Fruit fly (Drosophila melanogaster) whole organism, prepupa: Measurements from ENCODE around the gene CG12116.

Source experiments
- Blimp-1 ChIP-seq: fragments of 200-800 bp; sonication (Bioruptor generic); optimal IDR thresholded peaks from 3 replicates; lab custom pipeline; 2017; ENCODE audit warnings: missing biosample characterization, missing genetic modification characterization, mild to moderate bottlenecking, moderate library complexity, missing genetic modification reagents
- CG10631 ChIP-seq: fragments of 200-800 bp; sonication (Bioruptor generic); optimal IDR thresholded peaks from 2 replicates; lab custom pipeline; 2016; ENCODE audit warnings: missing biosample characterization, missing genetic modification characterization
- CG10669 ChIP-seq: fragments of 200-800 bp; sonication (Bioruptor generic); optimal IDR thresholded peaks from 3 replicates; lab custom pipeline; 2018; ENCODE audit warnings: missing biosample characterization, mild to moderate bottlenecking, missing genetic modification characterization, moderate library complexity
- CG11762 ChIP-seq: fragments of 200-800 bp; sonication (Bioruptor generic); optimal IDR thresholded peaks from 3 replicates; lab custom pipeline; 2016; ENCODE audit warnings: missing biosample characterization, missing genetic modification characterization; ENCODE audit not compliant: insufficient read depth
- CG15336 ChIP-seq: fragments of 200-800 bp; sonication (Bioruptor generic); IDR thresholded peaks from 2 replicates; pipeline ENCODE4 v1.3.6; 2022; ENCODE audit warnings: missing biosample characterization, missing genetic modification characterization
- CG16779 ChIP-seq: fragments of 200-800 bp; sonication (Bioruptor generic); optimal IDR thresholded peaks from 3 replicates; lab custom pipeline; 2017; ENCODE audit warnings: missing biosample characterization, mild to moderate bottlenecking, missing genetic modification characterization
- CG32006 ChIP-seq: fragments of 200-800 bp; sonication (Bioruptor generic); optimal IDR thresholded peaks from 3 replicates; lab custom pipeline; 2017; ENCODE audit warnings: missing biosample characterization, mild to moderate bottlenecking, missing genetic modification characterization
- CG6163 ChIP-seq: fragments of 200-800 bp; sonication (Bioruptor generic); IDR thresholded peaks from 3 replicates; pipeline ENCODE4 v1.3.6; 2022; ENCODE audit warnings: missing biosample characterization, missing genetic modification characterization
- CG6276 ChIP-seq: fragments of 200-800 bp; sonication (Bioruptor generic); optimal IDR thresholded peaks from 2 replicates; lab custom pipeline; 2017; ENCODE audit warnings: missing biosample characterization, mild to moderate bottlenecking, missing genetic modification characterization
- CG6808 ChIP-seq: fragments of 200-800 bp; sonication (Bioruptor generic); optimal IDR thresholded peaks from 3 replicates; lab custom pipeline; 2017; ENCODE audit warnings: missing biosample characterization, missing genetic modification characterization, mild to moderate bottlenecking, moderate library complexity, missing genetic modification reagents
- CG8319 ChIP-seq: fragments of 200-800 bp; sonication (Bioruptor generic); optimal IDR thresholded peaks from 3 replicates; lab custom pipeline; 2016; ENCODE audit warnings: missing biosample characterization, missing genetic modification characterization
- Eip78C ChIP-seq: fragments of 200-800 bp; sonication (Bioruptor generic); peaks from one replicate; lab custom pipeline; 2016; ENCODE audit warnings: missing biosample characterization, missing genetic modification characterization
- Eip93F ChIP-seq: fragments of 200-800 bp; sonication (Bioruptor generic); optimal IDR thresholded peaks from 2 replicates; lab custom pipeline; 2016; ENCODE audit warnings: missing biosample characterization, mild to moderate bottlenecking, missing genetic modification characterization
- Hr38 ChIP-seq: sonication (Bioruptor generic); optimal IDR thresholded peaks from 2 replicates; lab custom pipeline; 2016; ENCODE audit warnings: missing biosample characterization, missing genetic modification characterization
- Hr39 ChIP-seq: fragments of 200-800 bp; sonication (Bioruptor generic); optimal IDR thresholded peaks from 2 replicates; lab custom pipeline; 2016; ENCODE audit warnings: missing biosample characterization, missing genetic modification characterization
- Hr4 ChIP-seq: fragments of 200-800 bp; sonication (Bioruptor generic); optimal IDR thresholded peaks from 3 replicates; lab custom pipeline; 2016; ENCODE audit warnings: missing biosample characterization, missing genetic modification characterization
- Met ChIP-seq: fragments of 200-800 bp; sonication (Bioruptor generic); optimal IDR thresholded peaks from 3 replicates; lab custom pipeline; 2016; ENCODE audit warnings: missing biosample characterization, missing genetic modification characterization
- OdsH ChIP-seq: fragments of 200-800 bp; sonication (Bioruptor generic); optimal IDR thresholded peaks from 3 replicates; lab custom pipeline; 2016; ENCODE audit warnings: missing biosample characterization, missing genetic modification characterization
- Sox102F ChIP-seq: fragments of 200-800 bp; sonication (Bioruptor generic); optimal IDR thresholded peaks from 2 replicates; lab custom pipeline; 2016; ENCODE audit warnings: missing biosample characterization, mild to moderate bottlenecking, missing genetic modification characterization
- Sox14 ChIP-seq: fragments of 200-800 bp; sonication (Bioruptor generic); optimal IDR thresholded peaks from 3 replicates; lab custom pipeline; 2016; ENCODE audit warnings: missing biosample characterization, missing genetic modification characterization
- dac ChIP-seq: fragments of 200-800 bp; sonication (Bioruptor generic); optimal IDR thresholded peaks from 2 replicates; lab custom pipeline; 2017; ENCODE audit warnings: missing biosample characterization, mild to moderate bottlenecking, missing genetic modification characterization
- dsx ChIP-seq: fragments of 200-800 bp; optimal IDR thresholded peaks from 3 replicates; lab custom pipeline; 2019; ENCODE audit warnings: missing biosample characterization, mild to moderate bottlenecking, missing genetic modification characterization, moderate library complexity; ENCODE audit not compliant: poor library complexity, severe bottlenecking
- eg ChIP-seq: fragments of 200-800 bp; sonication (Bioruptor generic); IDR thresholded peaks from 3 replicates; pipeline ENCODE4 v1.3.6; 2022; ENCODE audit warnings: missing biosample characterization, missing genetic modification characterization
- fd85E ChIP-seq: fragments of 200-800 bp; sonication (Bioruptor generic); optimal IDR thresholded peaks from 3 replicates; lab custom pipeline; 2016; ENCODE audit warnings: missing biosample characterization, missing genetic modification characterization
- pdm3 ChIP-seq: fragments of 200-800 bp; sonication (Bioruptor generic); optimal IDR thresholded peaks from 3 replicates; lab custom pipeline; 2016; ENCODE audit warnings: missing biosample characterization, missing genetic modification characterization
- salr ChIP-seq, 2 experiments: fragments of 200-800 bp; sonication (Bioruptor generic); optimal IDR thresholded peaks; 3 replicates each; lab custom pipeline; 2016 to 2018; ENCODE audit warnings: missing biosample characterization in 2 of 2, missing genetic modification characterization in 2 of 2, mild to moderate bottlenecking in 1 of 2
- spab ChIP-seq: fragments of 200-800 bp; sonication (Bioruptor generic); optimal IDR thresholded peaks from 2 replicates; lab custom pipeline; 2017; ENCODE audit warnings: missing biosample characterization, mild to moderate bottlenecking, missing genetic modification characterization, missing genetic modification reagents
- ss ChIP-seq, 2 experiments: fragments of 200-800 bp; sonication (Bioruptor generic); optimal IDR thresholded peaks; 2 replicates in 1 of 2; 3 replicates in 1 of 2; lab custom pipeline; 2017 to 2018; ENCODE audit warnings: mild to moderate bottlenecking in 2 of 2, missing biosample characterization in 2 of 2, missing genetic modification characterization in 2 of 2, moderate library complexity in 1 of 2
- svp ChIP-seq: fragments of 200-800 bp; sonication (Bioruptor generic); peaks from one replicate; lab custom pipeline; 2016; ENCODE audit warnings: missing biosample characterization, missing genetic modification characterization
- topi ChIP-seq: fragments of 200-800 bp; sonication (Bioruptor generic); optimal IDR thresholded peaks from 3 replicates; lab custom pipeline; 2016; ENCODE audit warnings: missing biosample characterization, missing genetic modification characterization

CG12116 gene

dm6 chrX:8517121-8518024 lies 48.6 kb upstream of the CG12116 start, which contains the start of gene Nrg (continued):
- TF ChIP-seq dac (GFP tag; lab: Kevin White, UChicago) (no peak), CG11762 (GFP tag; lab: Kevin White, UChicago) (no peak), OdsH (peak; percentile 10), CG8319 (no peak), Blimp-1 (GFP tag; lab: Kevin White, UChicago) (no peak), Sox102F (GFP tag; lab: Kevin White, UChicago) (no peak), Eip78C (GFP tag; lab: Kevin White, UChicago) (peak; percentile 78), pdm3 (GFP tag; lab: Kevin White, UChicago) (no peak), Hr39 (GFP tag; lab: Kevin White, UChicago) (no peak), salr (GFP tag; optimal IDR thresholded peaks at IDR 0.05; lab: Kevin White, UChicago) (no peak)

dm6 chrX:8512251-8512650 lies 43.4 kb upstream of the CG12116 start:
- no peak for TF ChIP-seq CG16779 (tag; lab: Kevin White, UChicago)
- no peak for TF ChIP-seq fd85E (GFP tag; lab: Kevin White, UChicago)
- no peak for TF ChIP-seq salr (GFP tag; optimal IDR thresholded peaks at IDR 0.05; lab: Kevin White, UChicago)
- TF ChIP-seq CG32006 (GFP tag; lab: Kevin White, UChicago) = no peak
- no peak for TF ChIP-seq CG15336 (GFP tag; lab: Robert Waterston, UW)
- TF ChIP-seq Eip93F = no peak
- no peak for TF ChIP-seq spab (GFP tag; lab: Kevin White, UChicago)
- TF ChIP-seq Hr38 = no peak
- no peak for TF ChIP-seq Hr39 (GFP tag; lab: Kevin White, UChicago)

dm6 chrX:8510731-8511130 lies 41.9 kb upstream of the CG12116 start:
- TF ChIP-seq ss (GFP tag; optimal IDR thresholded peaks at IDR 0.05; lab: Kevin White, UChicago) (peak; percentile 13 to 23), CG6808 (peak; percentile 20), CG6163 (GFP tag; lab: Robert Waterston, UW) (0 out of 3 replicates have a peak, but pooled peaks have one; percentile 27), dsx (no peak), svp (GFP tag; lab: Kevin White, UChicago) (peak; percentile 9), eg (no peak), Eip78C (GFP tag; lab: Kevin White, UChicago) (peak; percentile 72)

DNA sequence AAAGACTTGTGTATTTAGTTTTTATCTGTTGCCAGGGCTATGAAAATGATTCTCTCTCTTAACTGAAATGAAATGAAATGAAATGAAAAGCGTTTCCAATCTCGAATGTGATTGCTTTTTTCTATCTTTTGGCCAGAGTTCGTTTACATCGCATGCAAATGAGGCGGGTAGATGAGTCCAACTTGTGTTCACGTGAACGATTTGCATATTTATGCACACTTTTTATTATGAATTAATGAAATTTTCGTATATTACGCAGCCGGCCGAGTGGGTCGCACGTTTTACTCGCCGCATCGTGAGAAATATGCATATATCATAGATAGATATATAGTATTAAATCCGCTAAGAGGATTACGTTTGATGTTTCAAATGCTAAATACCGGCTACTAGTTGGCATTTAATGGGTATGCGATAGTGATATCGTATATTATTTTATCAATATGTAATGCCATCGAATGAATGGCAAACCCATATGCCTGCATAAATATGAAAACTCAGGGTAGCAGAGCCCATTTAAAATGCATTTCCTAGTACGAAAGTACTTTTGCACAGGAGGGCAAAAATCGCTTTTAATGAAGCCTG lies 36.3 kb upstream of the CG12116 start:
- peak; percentile 28 for TF ChIP-seq Eip78C (GFP tag; lab: Kevin White, UChicago)
- no peak for TF ChIP-seq topi (GFP tag; lab: Kevin White, UChicago)
- TF ChIP-seq CG10669 = no peak
- no peak for TF ChIP-seq CG8319
- TF ChIP-seq svp (GFP tag; lab: Kevin White, UChicago) = peak; percentile 62
- peak; percentile 4 for TF ChIP-seq Hr4 (GFP tag; lab: Kevin White, UChicago)
- no peak for TF ChIP-seq CG6276 (GFP tag; lab: Kevin White, UChicago)
- TF ChIP-seq CG6808 = no peak
- TF ChIP-seq Sox14 (GFP tag; lab: Kevin White, UChicago) = no peak
- no peak for TF ChIP-seq Met

dm6 chrX:8502053-8502452 lies 33.2 kb upstream of the CG12116 start:
- TF ChIP-seq Eip78C (GFP tag; lab: Kevin White, UChicago) (peak; percentile 18), svp (GFP tag; lab: Kevin White, UChicago) (no peak), CG10631 (GFP tag; lab: Kevin White, UChicago) (no peak), Eip93F (peak; percentile 49)
- TF ChIP-seq, all 60 proteins: peak for 2
